Worm (Caenorhabditis elegans) whole organism, L1 larva: ENCODE results near the gene lsm-5.
"Not testable (repeated sequence)": the region's sequence is repeated elsewhere in the genome, so short reads cannot be mapped to it uniquely, and the experiment has no call there.

Experiments
- F16B12.6 ChIP-seq: fragments of 150-350 bp; optimal IDR thresholded peaks from 2 replicates; lab custom pipeline; 2014; ENCODE audit warnings: missing biosample characterization, missing genetic modification characterization
- efl-3 ChIP-seq: fragments of 200-800 bp; sonication (Bioruptor generic); optimal IDR thresholded peaks from 2 replicates; lab custom pipeline; 2018; ENCODE audit warnings: mild to moderate bottlenecking, missing genetic modification characterization, missing compliant biosample characterization
- lin-14 ChIP-seq: fragments of 200-800 bp; sonication (Bioruptor generic); optimal IDR thresholded peaks from 2 replicates; lab custom pipeline; 2018; ENCODE audit warnings: mild to moderate bottlenecking, missing genetic modification characterization, moderate library complexity, missing compliant biosample characterization
- pqm-1 ChIP-seq: sonication (generic microtip); optimal IDR thresholded peaks from 3 replicates; lab custom pipeline; 2017; ENCODE audit warnings: missing biosample characterization, missing genetic modification characterization
- snu-23 ChIP-seq: sonication (generic microtip); optimal IDR thresholded peaks from 2 replicates; lab custom pipeline; 2016; ENCODE audit warnings: missing genetic modification characterization, missing compliant biosample characterization

ce11 chrV:15590183-15590667 is 20.0 kb downstream of the lsm-5 start, which contains the start of gene F28F8.7:
- TF ChIP-seq F16B12.6 (tag; lab: Kevin White, UChicago) = peak; percentile 20
- TF ChIP-seq snu-23 (GFP tag; lab: Kevin White, UChicago) = peak; percentile 78
- not testable (repeated sequence) for TF ChIP-seq pqm-1 (tag; lab: Kevin White, UChicago); efl-3 (GFP tag; lab: Kevin White, UChicago)
- peak; percentile 65 for TF ChIP-seq lin-14 (GFP tag; lab: Kevin White, UChicago)
